Fruit fly (Drosophila melanogaster): Measurements from ENCODE around the gene Snoo.

The Snoo gene

DNA sequence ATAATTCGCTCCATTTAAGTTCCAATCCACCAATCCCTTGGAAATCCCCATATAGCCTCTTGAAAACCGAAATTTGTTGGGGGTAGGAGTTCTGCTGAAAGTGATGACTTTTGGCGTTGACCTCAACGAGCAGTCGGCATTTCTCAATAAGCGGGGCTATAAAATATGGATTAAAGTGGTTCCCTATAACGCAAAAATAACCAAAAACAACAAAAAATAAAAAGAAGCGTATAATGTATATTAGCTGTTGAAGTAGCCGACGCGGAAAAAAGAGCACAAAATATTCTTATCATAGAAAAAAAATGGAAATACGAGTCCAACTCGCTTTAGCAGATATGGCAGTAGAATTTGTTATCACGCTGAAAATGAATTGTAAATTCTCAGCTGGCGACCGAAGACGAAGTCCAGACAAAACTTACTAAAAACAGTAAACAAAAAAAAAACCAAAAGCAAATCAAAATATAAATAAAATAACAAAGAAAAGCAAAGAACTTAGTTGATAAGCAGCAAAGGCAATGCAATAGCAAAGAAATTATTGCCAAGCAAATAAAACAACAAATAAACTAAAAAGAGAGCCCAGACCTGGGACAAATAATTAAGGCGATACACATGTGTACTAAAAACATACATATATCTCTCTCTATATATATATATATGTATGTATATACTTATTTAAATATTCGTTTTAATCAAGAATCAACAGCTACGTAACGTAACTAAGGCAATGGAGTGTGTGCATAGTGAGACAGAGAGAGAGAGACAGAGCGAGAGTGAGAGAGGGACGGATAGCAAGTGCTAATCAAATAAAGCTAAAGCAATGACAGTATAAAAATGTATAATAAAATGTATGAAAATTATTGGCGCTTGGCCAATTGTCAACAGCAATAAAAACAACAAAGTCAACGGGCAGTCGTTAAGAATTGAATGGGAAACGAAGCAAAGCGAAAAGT, 23.1 kb downstream of the Snoo start (continued):
- peak; percentile 57 for TF ChIP-seq HmgZ (tag; optimal IDR thresholded peaks at IDR 0.05)
- no peak for TF ChIP-seq chinmo (GFP tag; IDR thresholded peaks at IDR 0.05; ENCODE audit: partially characterized antibody)
- no peak for TF ChIP-seq Gug (GFP tag; IDR thresholded peaks at IDR 0.05)
- peak; percentile 27 for TF ChIP-seq CG31365 (tag; optimal IDR thresholded peaks at IDR 0.05)
- TF ChIP-seq CG17359 (tag; optimal IDR thresholded peaks at IDR 0.05) = peak; percentile 63
- TF ChIP-seq Adf1 (GFP tag; IDR thresholded peaks at IDR 0.05) = no peak; the same call in 1 of the 2 replicates
- no peak for TF ChIP-seq CG16813 (GFP tag; IDR thresholded peaks at IDR 0.05; ENCODE audit: partially characterized antibody)
- TF ChIP-seq CG4820 (GFP tag; optimal IDR thresholded peaks at IDR 0.05) = no peak
- no peak for TF ChIP-seq slou (GFP tag; optimal IDR thresholded peaks at IDR 0.05)
- no peak for TF ChIP-seq ERR (GFP tag; optimal IDR thresholded peaks at IDR 0.05)
- no peak for TF ChIP-seq CG31224 (GFP tag; IDR thresholded peaks at IDR 0.05)
- TF ChIP-seq twi (tag; optimal IDR thresholded peaks at IDR 0.05) = no peak
- TF ChIP-seq CG9797 (GFP tag; optimal IDR thresholded peaks at IDR 0.05) = no peak
- TF ChIP-seq crc (GFP tag; optimal IDR thresholded peaks at IDR 0.05) = no peak
- no peak for TF ChIP-seq CG10462 (GFP tag; optimal IDR thresholded peaks at IDR 0.05)
- TF ChIP-seq tap (tag; optimal IDR thresholded peaks at IDR 0.05) = peak; percentile 38
- TF ChIP-seq CG13424 (tag; optimal IDR thresholded peaks at IDR 0.05) = no peak
- TF ChIP-seq CG17568 (GFP tag; optimal IDR thresholded peaks at IDR 0.05) = peak; percentile 62
- TF ChIP-seq CG17361 (GFP tag; IDR thresholded peaks at IDR 0.05) = peak; percentile 38; the same call in 2 of the 3 replicates
- TF ChIP-seq Vsx1 (GFP tag; optimal IDR thresholded peaks at IDR 0.05) = peak; percentile 65
- no peak for TF ChIP-seq fd102C (GFP tag; optimal IDR thresholded peaks at IDR 0.05)
- no peak for TF ChIP-seq stc (GFP tag; IDR thresholded peaks at IDR 0.05)
- TF ChIP-seq CG34376 (GFP tag; optimal IDR thresholded peaks at IDR 0.05) = peak; percentile 42
- TF ChIP-seq CG12391 (tag; optimal IDR thresholded peaks at IDR 0.05) = no peak
- no peak for TF ChIP-seq CG9876 (GFP tag; optimal IDR thresholded peaks at IDR 0.05)
- TF ChIP-seq Dad (GFP tag; optimal IDR thresholded peaks at IDR 0.05) = no peak
- TF ChIP-seq fd96Cb (tag; optimal IDR thresholded peaks at IDR 0.05) = no peak
- TF ChIP-seq Sox100B (GFP tag; optimal IDR thresholded peaks at IDR 0.05) = peak; percentile 0
- peak; percentile 14 for TF ChIP-seq dmrt99B (tag; optimal IDR thresholded peaks at IDR 0.05)
- no peak for TF ChIP-seq CG12236 (GFP tag; optimal IDR thresholded peaks at IDR 0.05)
- peak; percentile 57; the same call in 1 of the 2 replicates for TF ChIP-seq CG14014 (GFP tag; IDR thresholded peaks at IDR 0.05)
- no peak; the same call in 1 of the 2 replicates for TF ChIP-seq Taf1 (GFP tag; IDR thresholded peaks at IDR 0.05)
- no peak for TF ChIP-seq gt (GFP tag; IDR thresholded peaks at IDR 0.05)
- 0 out of 3 replicates have a peak, but pooled peaks have one; percentile 21 for TF ChIP-seq ci (GFP tag; IDR thresholded peaks at IDR 0.05)
- no peak for TF ChIP-seq HLH3B (GFP tag; IDR thresholded peaks at IDR 0.05)
- no peak for TF ChIP-seq ewg (GFP tag; optimal IDR thresholded peaks at IDR 0.05)
- no peak for TF ChIP-seq CG10959 (GFP tag; IDR thresholded peaks at IDR 0.05)
- no peak for TF ChIP-seq CG4282 (GFP tag; optimal IDR thresholded peaks at IDR 0.05)
- TF ChIP-seq CG1024 (GFP tag; IDR thresholded peaks at IDR 0.05) = no peak
- TF ChIP-seq Bgb (GFP tag; IDR thresholded peaks at IDR 0.05; ENCODE audit: partially characterized antibody) = no peak
- no peak for TF ChIP-seq emc (GFP tag; optimal IDR thresholded peaks at IDR 0.05)
- no peak for TF ChIP-seq Ravus (GFP tag; IDR thresholded peaks at IDR 0.05)
- no peak for TF ChIP-seq CG12942 (GFP tag; optimal IDR thresholded peaks at IDR 0.05)
- no peak for TF ChIP-seq amos (GFP tag; IDR thresholded peaks at IDR 0.05; ENCODE audit: partially characterized antibody)
- TF ChIP-seq Opbp (GFP tag; IDR thresholded peaks at IDR 0.05; ENCODE audit: partially characterized antibody) = no peak
- no peak for TF ChIP-seq CG6175 (GFP tag; IDR thresholded peaks at IDR 0.05)
- TF ChIP-seq lilli (GFP tag; optimal IDR thresholded peaks at IDR 0.05) = no peak
- TF ChIP-seq sim (GFP tag; IDR thresholded peaks at IDR 0.05) = no peak
- TF ChIP-seq odd (GFP tag; optimal IDR thresholded peaks at IDR 0.05) = peak; percentile 47

Measured in whole organism, embryonic.